Fruit fly (Drosophila melanogaster) whole organism, embryonic: ENCODE measurements around the gene ninaE.

Experiments
- Abd-B ChIP-seq: fragments of 200-800 bp; sonication (Bioruptor generic); optimal IDR thresholded peaks from 2 replicates; lab custom pipeline; 2018; ENCODE audit warnings: missing biosample characterization, mild to moderate bottlenecking, missing genetic modification characterization, moderate library complexity
- Antp ChIP-seq: fragments of 200-800 bp; sonication (Bioruptor generic); optimal IDR thresholded peaks from 3 replicates; lab custom pipeline; 2016; ENCODE audit warnings: missing biosample characterization, missing genetic modification characterization
- CG10366 ChIP-seq: fragments of 200-800 bp; sonication (Bioruptor generic); IDR thresholded peaks from 2 replicates; pipeline ENCODE4 v1.3.6; 2022; ENCODE audit warnings: missing biosample characterization, missing genetic modification characterization
- CG10959 ChIP-seq: fragments of 200-800 bp; sonication (Bioruptor generic); IDR thresholded peaks from 2 replicates; pipeline ENCODE4 v1.3.6; 2022; ENCODE audit warnings: missing biosample characterization, missing genetic modification characterization
- CG10979 ChIP-seq: fragments of 200-800 bp; sonication (Bioruptor generic); optimal IDR thresholded peaks from 2 replicates; lab custom pipeline; 2018; ENCODE audit warnings: missing biosample characterization, mild to moderate bottlenecking, missing genetic modification characterization, moderate library complexity
- CG11085 ChIP-seq: fragments of 200-800 bp; sonication (Bioruptor generic); IDR thresholded peaks from 2 replicates; pipeline ENCODE4 v1.3.6; 2022; ENCODE audit warnings: missing biosample characterization, missing genetic modification characterization
- CG12155 ChIP-seq: fragments of 200-800 bp; sonication (Bioruptor generic); optimal IDR thresholded peaks from 3 replicates; lab custom pipeline; 2016; ENCODE audit warnings: missing biosample characterization, missing genetic modification characterization
- CG13123 ChIP-seq: fragments of 200-800 bp; sonication (Bioruptor generic); optimal IDR thresholded peaks from 2 replicates; lab custom pipeline; 2016; ENCODE audit warnings: missing biosample characterization, missing genetic modification characterization
- CG15269 ChIP-seq: fragments of 200-800 bp; sonication (Bioruptor generic); optimal IDR thresholded peaks from 2 replicates; lab custom pipeline; 2018; ENCODE audit warnings: missing biosample characterization, mild to moderate bottlenecking, missing genetic modification characterization, moderate library complexity
- CG2202 ChIP-seq: fragments of 200-800 bp; sonication (Bioruptor generic); optimal IDR thresholded peaks from 2 replicates; lab custom pipeline; 2018; ENCODE audit warnings: missing biosample characterization, mild to moderate bottlenecking, missing genetic modification characterization
- CG3838 ChIP-seq: fragments of 200-800 bp; sonication (Bioruptor generic); optimal IDR thresholded peaks from 3 replicates; lab custom pipeline; 2016; ENCODE audit warnings: missing biosample characterization, missing genetic modification characterization
- CG3995 ChIP-seq: fragments of 200-800 bp; sonication (Bioruptor generic); optimal IDR thresholded peaks from 3 replicates; lab custom pipeline; 2016; ENCODE audit warnings: missing biosample characterization, missing genetic modification characterization
- CG4328 ChIP-seq: fragments of 200-800 bp; sonication (Bioruptor generic); optimal IDR thresholded peaks from 3 replicates; lab custom pipeline; 2017; ENCODE audit warnings: missing biosample characterization, missing genetic modification reagents, missing genetic modification characterization
- CG4424 ChIP-seq: fragments of 200-800 bp; sonication (Bioruptor generic); optimal IDR thresholded peaks from 3 replicates; lab custom pipeline; 2016; ENCODE audit warnings: missing biosample characterization, missing genetic modification characterization
- CG5180 ChIP-seq: fragments of 200-800 bp; sonication (Bioruptor generic); optimal IDR thresholded peaks from 3 replicates; lab custom pipeline; 2017; ENCODE audit warnings: missing biosample characterization, missing genetic modification characterization, mild to moderate bottlenecking, moderate library complexity, missing genetic modification reagents
- CG6254 ChIP-seq: fragments of 200-800 bp; sonication (Bioruptor generic); optimal IDR thresholded peaks from 3 replicates; lab custom pipeline; 2017; ENCODE audit warnings: mild to moderate bottlenecking, missing biosample characterization, missing genetic modification reagents, missing genetic modification characterization
- CG7271 ChIP-seq: fragments of 200-800 bp; sonication (Bioruptor generic); optimal IDR thresholded peaks from 2 replicates; lab custom pipeline; 2018; ENCODE audit warnings: missing biosample characterization, mild to moderate bottlenecking, missing genetic modification characterization, moderate library complexity
- CG7556 ChIP-seq: fragments of 200-800 bp; sonication (Bioruptor generic); optimal IDR thresholded peaks from 2 replicates; lab custom pipeline; 2017; ENCODE audit warnings: missing biosample characterization, mild to moderate bottlenecking, missing genetic modification characterization
- CG7963 ChIP-seq: fragments of 200-800 bp; sonication (Bioruptor generic); IDR thresholded peaks from 3 replicates; pipeline ENCODE4 v1.3.6; 2022; ENCODE audit warnings: missing biosample characterization, missing genetic modification characterization; ENCODE audit not compliant: partially characterized antibody
- CG9437 ChIP-seq: fragments of 200-800 bp; sonication (Bioruptor generic); optimal IDR thresholded peaks from 2 replicates; lab custom pipeline; 2018; ENCODE audit warnings: missing biosample characterization, mild to moderate bottlenecking, missing genetic modification characterization
- CG9727 ChIP-seq: fragments of 200-800 bp; sonication (Bioruptor generic); optimal IDR thresholded peaks from 3 replicates; lab custom pipeline; 2017; ENCODE audit warnings: missing biosample characterization, mild to moderate bottlenecking, missing genetic modification characterization
- CG9817 ChIP-seq: fragments of 200-800 bp; sonication (Bioruptor generic); optimal IDR thresholded peaks from 2 replicates; lab custom pipeline; 2018; ENCODE audit warnings: missing biosample characterization, mild to moderate bottlenecking, missing genetic modification characterization, moderate library complexity
- CTCF ChIP-seq: fragments of 200-800 bp; sonication (Bioruptor generic); optimal IDR thresholded peaks from 2 replicates; lab custom pipeline; 2017; ENCODE audit warnings: missing biosample characterization, mild to moderate bottlenecking, missing genetic modification characterization, moderate library complexity
- ERR ChIP-seq: fragments of 200-800 bp; sonication (Bioruptor generic); optimal IDR thresholded peaks from 2 replicates; lab custom pipeline; 2016; ENCODE audit warnings: missing biosample characterization, missing genetic modification characterization
- Ets97D ChIP-seq: fragments of 200-800 bp; sonication (Bioruptor generic); optimal IDR thresholded peaks from 3 replicates; lab custom pipeline; 2016; ENCODE audit warnings: missing biosample characterization, missing genetic modification characterization
- Lhr ChIP-seq: fragments of 200-800 bp; sonication (Bioruptor generic); optimal IDR thresholded peaks from 3 replicates; lab custom pipeline; 2017; ENCODE audit warnings: mild to moderate bottlenecking, missing biosample characterization, missing genetic modification reagents, missing genetic modification characterization
- Myb ChIP-seq: fragments of 200-800 bp; sonication (Bioruptor generic); optimal IDR thresholded peaks from 2 replicates; lab custom pipeline; 2016; ENCODE audit warnings: missing biosample characterization, missing genetic modification characterization
- NFAT ChIP-seq: fragments of 200-800 bp; sonication (Bioruptor generic); IDR thresholded peaks from 2 replicates; pipeline ENCODE4 v1.3.6; 2022; ENCODE audit warnings: missing biosample characterization, missing genetic modification characterization
- Nf-YB ChIP-seq: fragments of 200-800 bp; sonication (Bioruptor generic); optimal IDR thresholded peaks from 3 replicates; lab custom pipeline; 2019; ENCODE audit warnings: missing biosample characterization, mild to moderate bottlenecking, missing genetic modification characterization, moderate library complexity
- Oli ChIP-seq: fragments of 200-800 bp; sonication (Bioruptor generic); optimal IDR thresholded peaks from 2 replicates; lab custom pipeline; 2018; ENCODE audit warnings: missing biosample characterization, mild to moderate bottlenecking, missing genetic modification characterization, moderate library complexity
- Optix ChIP-seq: fragments of 200-800 bp; sonication (Bioruptor generic); IDR thresholded peaks from 3 replicates; pipeline ENCODE4 v1.3.6; 2022; ENCODE audit warnings: missing biosample characterization, missing genetic modification characterization
- Ptx1 ChIP-seq: fragments of 200-800 bp; sonication (Bioruptor generic); IDR thresholded peaks from 2 replicates; pipeline ENCODE4 v1.3.6; 2022; ENCODE audit warnings: missing biosample characterization, missing genetic modification characterization
- Rfx ChIP-seq: fragments of 200-800 bp; sonication (Bioruptor generic); IDR thresholded peaks from 2 replicates; pipeline ENCODE4 v1.3.6; 2022; ENCODE audit warnings: missing biosample characterization, missing genetic modification characterization
- Sox100B ChIP-seq: fragments of 200-800 bp; sonication (Bioruptor generic); optimal IDR thresholded peaks from 3 replicates; lab custom pipeline; 2018; ENCODE audit warnings: missing biosample characterization, mild to moderate bottlenecking, missing genetic modification characterization
- Usf ChIP-seq: fragments of 200-800 bp; sonication (Bioruptor generic); optimal IDR thresholded peaks from 2 replicates; lab custom pipeline; 2017; ENCODE audit warnings: missing genotype, missing biosample characterization, missing genetic modification characterization
- Vsx1 ChIP-seq: fragments of 200-800 bp; sonication (Bioruptor generic); optimal IDR thresholded peaks from 2 replicates; lab custom pipeline; 2017; ENCODE audit warnings: missing biosample characterization, mild to moderate bottlenecking, missing genetic modification characterization, missing genetic modification reagents
- amos ChIP-seq: fragments of 200-800 bp; sonication (Bioruptor generic); IDR thresholded peaks from 2 replicates; pipeline ENCODE4 v1.3.6; 2022; ENCODE audit warnings: missing biosample characterization, missing genetic modification characterization; ENCODE audit not compliant: partially characterized antibody
- bsh ChIP-seq, 2 experiments: fragments of 200-800 bp; sonication (Bioruptor generic); optimal IDR thresholded peaks; 2 replicates each; lab custom pipeline; 2017 to 2018; ENCODE audit warnings: mild to moderate bottlenecking in 2 of 2, missing biosample characterization in 2 of 2, missing genetic modification characterization in 2 of 2, moderate library complexity in 1 of 2
- cad ChIP-seq: fragments of >200 bp; optimal IDR thresholded peaks from 2 replicates; lab custom pipeline; 2017; ENCODE audit warnings: missing biosample characterization, missing genetic modification characterization
- caup ChIP-seq: fragments of 200-800 bp; sonication (Bioruptor generic); optimal IDR thresholded peaks from 3 replicates; lab custom pipeline; 2017; ENCODE audit warnings: missing biosample characterization, mild to moderate bottlenecking, missing genetic modification characterization, moderate library complexity; ENCODE audit not compliant: severe bottlenecking
- crp ChIP-seq, 2 experiments: fragments of 200-800 bp; sonication (Bioruptor generic); optimal IDR thresholded peaks; 2 replicates in 1 of 2; 3 replicates in 1 of 2; lab custom pipeline; 2017; ENCODE audit warnings: missing biosample characterization in 2 of 2, missing genetic modification characterization in 2 of 2, mild to moderate bottlenecking in 1 of 2, moderate library complexity in 1 of 2
- eve ChIP-seq, 2 experiments: fragments of >200 bp; optimal IDR thresholded peaks; 2 replicates each; lab custom pipeline; 2017; ENCODE audit warnings: missing biosample characterization in 2 of 2, missing genetic modification characterization in 2 of 2
- fd64A ChIP-seq: fragments of 200-800 bp; sonication (Bioruptor generic); optimal IDR thresholded peaks from 3 replicates; lab custom pipeline; 2018; ENCODE audit warnings: missing biosample characterization, mild to moderate bottlenecking, missing genetic modification characterization
- gro ChIP-seq: fragments of 200-800 bp; sonication (Bioruptor generic); optimal IDR thresholded peaks from 2 replicates; lab custom pipeline; 2016; ENCODE audit warnings: missing biosample characterization, missing genetic modification characterization
- jumu ChIP-seq: fragments of 200-800 bp; sonication (Bioruptor generic); optimal IDR thresholded peaks from 3 replicates; lab custom pipeline; 2016; ENCODE audit warnings: missing biosample characterization, missing genetic modification characterization
- nmo ChIP-seq: fragments of 200-800 bp; sonication (Bioruptor generic); optimal IDR thresholded peaks from 2 replicates; lab custom pipeline; 2018; ENCODE audit warnings: missing biosample characterization, mild to moderate bottlenecking, missing genetic modification characterization, moderate library complexity
- otp ChIP-seq: fragments of 200-800 bp; sonication (Bioruptor generic); IDR thresholded peaks from 3 replicates; pipeline ENCODE4, ENCODE4 v1.3.6; 2022; ENCODE audit warnings: missing biosample characterization, missing genetic modification characterization
- salm ChIP-seq: fragments of 200-800 bp; sonication (Bioruptor generic); optimal IDR thresholded peaks from 2 replicates; lab custom pipeline; 2018; ENCODE audit warnings: missing biosample characterization, mild to moderate bottlenecking, missing genetic modification characterization
- slou ChIP-seq: fragments of 200-800 bp; sonication (Bioruptor generic); optimal IDR thresholded peaks from 3 replicates; lab custom pipeline; 2016; ENCODE audit warnings: missing biosample characterization, missing genetic modification characterization
- tio ChIP-seq: fragments of 200-800 bp; sonication (Bioruptor generic); optimal IDR thresholded peaks from 2 replicates; lab custom pipeline; 2017; ENCODE audit warnings: missing biosample characterization, missing genetic modification characterization, inconsistent platforms
- unpg ChIP-seq: fragments of 200-800 bp; sonication (Bioruptor generic); optimal IDR thresholded peaks from 3 replicates; lab custom pipeline; 2018; ENCODE audit warnings: missing biosample characterization, mild to moderate bottlenecking, missing genetic modification characterization, moderate library complexity

ninaE gene

dm6 chr3R:19836687-19837086, 51.3 kb downstream of the ninaE start, which contains the start of gene bnl (continued):
- TF ChIP-seq CG5180 (GFP tag; lab: Kevin White, UChicago) (peak; percentile 62), Optix (no peak), Oli (tag; lab: Kevin White, UChicago) (peak; percentile 4), CTCF (GFP tag; lab: Kevin White, UChicago) (no peak), CG9727 (GFP tag; lab: Kevin White, UChicago) (peak; percentile 53), CG11085 (no peak), eve (GFP tag; optimal IDR thresholded peaks at IDR 0.05; lab: Kevin White, UChicago) (no peak), Ets97D (GFP tag; lab: Kevin White, UChicago) (no peak), CG10979 (tag; lab: Kevin White, UChicago) (peak; percentile 35), CG15269 (tag; lab: Kevin White, UChicago) (peak; percentile 48), CG2202 (no peak), CG3995 (GFP tag; lab: Kevin White, UChicago) (no peak), CG10959 (GFP tag; lab: Robert Waterston, UW) (no peak), amos (GFP tag; lab: Robert Waterston, UW) (peak; percentile 62), gro (GFP tag; lab: Kevin White, UChicago) (peak; percentile 66), CG7963 (GFP tag; lab: Robert Waterston, UW) (no peak), CG9817 (tag; lab: Kevin White, UChicago) (no peak), Myb (GFP tag; lab: Kevin White, UChicago) (peak; percentile 28), slou (GFP tag; lab: Kevin White, UChicago) (no peak), CG7271 (tag; lab: Kevin White, UChicago) (no peak), Nf-YB (GFP tag; lab: Kevin White, UChicago) (peak; percentile 73), tio (GFP tag; lab: Kevin White, UChicago) (no peak), Ptx1 (GFP tag; lab: Robert Waterston, UW) (no peak), Lhr (no peak), Abd-B (no peak), ERR (GFP tag; lab: Kevin White, UChicago) (peak; percentile 42), NFAT (GFP tag; lab: Robert Waterston, UW) (no peak; the same call in 1 of the 2 replicates), jumu (GFP tag; lab: Kevin White, UChicago) (peak; percentile 0), salm (tag; lab: Kevin White, UChicago) (peak; percentile 56), Rfx (GFP tag; lab: Robert Waterston, UW) (peak; percentile 71), unpg (GFP tag; lab: Kevin White, UChicago) (peak; percentile 53), fd64A (GFP tag; lab: Kevin White, UChicago) (peak; percentile 9), Antp (GFP tag; lab: Kevin White, UChicago) (peak; percentile 34), caup (GFP tag; lab: Kevin White, UChicago) (peak; percentile 62), cad (GFP tag; lab: Kevin White, UChicago) (no peak), Usf (GFP tag; lab: Kevin White, UChicago) (no peak), CG10366 (peak; percentile 45; the same call in 1 of the 2 replicates), CG7556 (no peak), CG12155 (GFP tag; lab: Kevin White, UChicago) (peak; percentile 11), bsh (GFP tag; optimal IDR thresholded peaks at IDR 0.05; lab: Kevin White, UChicago) (peak; percentile 11 to 29), CG3838 (no peak), CG4328 (GFP tag; lab: Kevin White, UChicago) (no peak), Vsx1 (GFP tag; lab: Kevin White, UChicago) (peak; percentile 24), nmo (GFP tag; lab: Kevin White, UChicago) (peak; percentile 11), CG13123 (no peak), Sox100B (GFP tag; lab: Kevin White, UChicago) (no peak), CG4424 (GFP tag; lab: Kevin White, UChicago) (no peak), crp (GFP tag; optimal IDR thresholded peaks at IDR 0.05; lab: Kevin White, UChicago) (peak in 1 of 2 experiments; percentile 60), otp (GFP tag; lab: Robert Waterston, UW) (no peak; the same call in 2 of the 3 replicates), CG6254 (GFP tag; lab: Kevin White, UChicago) (peak; percentile 16), CG9437 (GFP tag; lab: Kevin White, UChicago) (no peak)
